Fruit fly (Drosophila melanogaster): ENCODE results near the gene CG7099.

Gene CG7099

dm6 chr2L:13398614-13399161 lies 11.3 kb downstream of the CG7099 start, which contains the start of the genes CG10859 and CG7110 (continued):
- TF ChIP-seq B-H2 (GFP tag; optimal IDR thresholded peaks at IDR 0.05) (peak; percentile 63), CG5245 (GFP tag; optimal IDR thresholded peaks at IDR 0.05) (no peak), CG2202 (tag; optimal IDR thresholded peaks at IDR 0.05) (peak; percentile 43), Eip74EF (GFP tag; optimal IDR thresholded peaks at IDR 0.05) (peak in 1 of 2 experiments; percentile 55), odd (GFP tag; optimal IDR thresholded peaks at IDR 0.05) (peak; percentile 60), CG7786 (GFP tag; optimal IDR thresholded peaks at IDR 0.05) (no peak), so (GFP tag; IDR thresholded peaks at IDR 0.05) (no peak), CG10462 (GFP tag; optimal IDR thresholded peaks at IDR 0.05) (no peak), HHEX (GFP tag; optimal IDR thresholded peaks at IDR 0.05) (peak; percentile 32), CG11560 (tag; IDR thresholded peaks at IDR 0.05) (no peak), oc (tag; optimal IDR thresholded peaks at IDR 0.05) (no peak), gsb-n (tag; optimal IDR thresholded peaks at IDR 0.05) (peak; percentile 45), CG15011 (GFP tag; optimal IDR thresholded peaks at IDR 0.05) (peak; percentile 2), Asciz (GFP tag; optimal IDR thresholded peaks at IDR 0.05) (peak; percentile 59), Bteb2 (GFP tag; optimal IDR thresholded peaks at IDR 0.05) (peak; percentile 34), Opbp (GFP tag; IDR thresholded peaks at IDR 0.05; ENCODE audit: partially characterized antibody) (no peak), CG15073 (GFP tag; optimal IDR thresholded peaks at IDR 0.05) (no peak), chinmo (GFP tag; IDR thresholded peaks at IDR 0.05; ENCODE audit: partially characterized antibody) (no peak), dmrt11E (tag; optimal IDR thresholded peaks at IDR 0.05) (peak; percentile 31), cwo (GFP tag; optimal IDR thresholded peaks at IDR 0.05) (no peak), CG13624 (GFP tag; optimal IDR thresholded peaks at IDR 0.05) (peak; percentile 7), Med (GFP tag) (peak; percentile 91), MBD-R2 (GFP tag; IDR thresholded peaks at IDR 0.05) (peak; percentile 48; the same call in 1 of the 2 replicates), CG3847 (GFP tag; IDR thresholded peaks at IDR 0.05) (peak; percentile 54; the same call in 1 of the 2 replicates), CG32532 (GFP tag; IDR thresholded peaks at IDR 0.05) (peak; percentile 55; the same call in 1 of the 2 replicates), Fer3 (tag; optimal IDR thresholded peaks at IDR 0.05) (peak; percentile 63), Pdp1 (GFP tag; optimal IDR thresholded peaks at IDR 0.05) (peak in 1 of 2 experiments; percentile 27), CG7271 (tag; optimal IDR thresholded peaks at IDR 0.05) (peak; percentile 46), CG9797 (GFP tag; optimal IDR thresholded peaks at IDR 0.05) (peak; percentile 77), bcd (GFP tag; optimal IDR thresholded peaks at IDR 0.05) (peak; percentile 63), CG15601 (tag; optimal IDR thresholded peaks at IDR 0.05) (peak; percentile 33), Aef1 (GFP tag; IDR thresholded peaks at IDR 0.05) (no peak), CG4707 (GFP tag; optimal IDR thresholded peaks at IDR 0.05) (peak; percentile 43), CG18599 (GFP tag; optimal IDR thresholded peaks at IDR 0.05) (peak; percentile 43), Rfx (GFP tag; IDR thresholded peaks at IDR 0.05) (peak; percentile 9; the same call in 1 of the 2 replicates), CG15269 (tag; optimal IDR thresholded peaks at IDR 0.05) (peak; percentile 33), scrt (GFP tag; optimal IDR thresholded peaks at IDR 0.05) (peak; percentile 88), BtbVII (GFP tag; optimal IDR thresholded peaks at IDR 0.05) (peak; percentile 31), CG8765 (GFP tag; IDR thresholded peaks at IDR 0.05) (no peak), lmd (GFP tag; IDR thresholded peaks at IDR 0.05) (no peak), CG2116 (GFP tag; optimal IDR thresholded peaks at IDR 0.05) (peak; percentile 40), CG12104 (GFP tag; optimal IDR thresholded peaks at IDR 0.05) (peak; percentile 41), dimm (GFP tag; IDR thresholded peaks at IDR 0.05) (no peak), tap (tag; optimal IDR thresholded peaks at IDR 0.05) (peak; percentile 28), CG1529 (GFP tag; optimal IDR thresholded peaks at IDR 0.05) (peak; percentile 3), Neu2 (GFP tag; optimal IDR thresholded peaks at IDR 0.05; ENCODE audit: borderline replicate concordance) (no peak), CG9727 (GFP tag; optimal IDR thresholded peaks at IDR 0.05) (peak; percentile 61), stwl (tag; optimal IDR thresholded peaks at IDR 0.05) (peak; percentile 87), trem (tag; optimal IDR thresholded peaks at IDR 0.05) (peak; percentile 56)

Measured in whole organism, embryonic.